Fruit fly (Drosophila melanogaster) whole organism, wandering third instar larva: Measurements from ENCODE around the gene CG18666.

Experiments used
- Abd-B ChIP-seq: fragments of >200 bp; optimal IDR thresholded peaks from 2 replicates; lab custom pipeline; 2017; ENCODE audit warnings: missing biosample characterization, missing genetic modification characterization
- CrebA ChIP-seq: fragments of 200-800 bp; sonication (Bioruptor generic); optimal IDR thresholded peaks from 2 replicates; lab custom pipeline; 2016; ENCODE audit warnings: missing biosample characterization, mild to moderate bottlenecking, missing genetic modification characterization, borderline replicate concordance
- Dfd ChIP-seq: fragments of >200 bp; optimal IDR thresholded peaks from 2 replicates; lab custom pipeline; 2017; ENCODE audit warnings: missing biosample characterization, missing genetic modification characterization
- Dif ChIP-seq: fragments of 200-275, 200-300 bp; sonication (Bioruptor generic); optimal IDR thresholded peaks from 2 replicates; lab custom pipeline; 2018; ENCODE audit warnings: missing biosample characterization, missing genetic modification characterization; ENCODE audit not compliant: partially characterized antibody
- HLH106 ChIP-seq: fragments of 200-800 bp; optimal IDR thresholded peaks from 3 replicates; lab custom pipeline; 2019; ENCODE audit warnings: missing biosample characterization, mild to moderate bottlenecking, missing genetic modification characterization, moderate library complexity
- Hnf4 ChIP-seq: fragments of 200-800 bp; sonication (Bioruptor generic); optimal IDR thresholded peaks from 2 replicates; lab custom pipeline; 2016; ENCODE audit warnings: missing biosample characterization, mild to moderate bottlenecking, missing genetic modification characterization
- Hr83 ChIP-seq: fragments of 200-300 bp; sonication (Bioruptor generic); optimal IDR thresholded peaks from 2 replicates; lab custom pipeline; 2016; ENCODE audit warnings: missing biosample characterization, mild to moderate bottlenecking, missing genetic modification characterization, moderate library complexity; ENCODE audit not compliant: poor library complexity, severe bottlenecking
- Mio ChIP-seq: sonication (Bioruptor generic); optimal IDR thresholded peaks from 2 replicates; lab custom pipeline; 2016; ENCODE audit warnings: missing biosample characterization, missing genetic modification characterization
- Myc ChIP-seq: fragments of >200 bp; optimal IDR thresholded peaks from 2 replicates; lab custom pipeline; 2017
- N ChIP-seq: fragments of >200 bp; optimal IDR thresholded peaks from 2 replicates; lab custom pipeline; 2018; ENCODE audit warnings: missing biosample characterization, missing external identifiers, missing genetic modification characterization
- OdsH ChIP-seq: fragments of 200-800 bp; sonication (Bioruptor generic); optimal IDR thresholded peaks from 2 replicates; lab custom pipeline; 2016; ENCODE audit warnings: missing biosample characterization, mild to moderate bottlenecking, missing genetic modification characterization
- Rel ChIP-seq, 2 experiments: fragments of 200-800 bp; sonication (Bioruptor generic) in 1 of 2; optimal IDR thresholded peaks; 2 replicates in 1 of 2; 3 replicates in 1 of 2; lab custom pipeline; 2016 to 2019; ENCODE audit warnings: mild to moderate bottlenecking in 2 of 2, missing biosample characterization in 2 of 2, missing genetic modification characterization in 2 of 2, moderate library complexity in 1 of 2
- Sp1 ChIP-seq: fragments of 200-800 bp; sonication (Bioruptor generic); optimal IDR thresholded peaks from 3 replicates; lab custom pipeline; 2019; ENCODE audit warnings: missing biosample characterization, mild to moderate bottlenecking, missing genetic modification characterization, moderate library complexity
- Vsx2 ChIP-seq: fragments of 200-300, 225-300 bp; sonication (Bioruptor generic); optimal IDR thresholded peaks from 2 replicates; lab custom pipeline; 2018; ENCODE audit warnings: missing biosample characterization, missing genetic modification characterization; ENCODE audit not compliant: partially characterized antibody
- br ChIP-seq: fragments of 200-800 bp; sonication (Bioruptor generic); optimal IDR thresholded peaks from 2 replicates; lab custom pipeline; 2016; ENCODE audit warnings: missing biosample characterization, missing genetic modification characterization
- brk ChIP-seq: fragments of 200-800 bp; sonication (Bioruptor generic); optimal IDR thresholded peaks from 2 replicates; lab custom pipeline; 2016; ENCODE audit warnings: missing biosample characterization, mild to moderate bottlenecking, missing genetic modification characterization
- dmrt93B ChIP-seq: fragments of 200-800 bp; sonication (Bioruptor generic); optimal IDR thresholded peaks from 2 replicates; lab custom pipeline; 2018; ENCODE audit warnings: missing biosample characterization, mild to moderate bottlenecking, missing genetic modification characterization
- dsf ChIP-seq: sonication (Bioruptor generic); optimal IDR thresholded peaks from 2 replicates; lab custom pipeline; 2016; ENCODE audit warnings: missing biosample characterization, missing genetic modification characterization, borderline replicate concordance
- ey ChIP-seq: fragments of 200-800 bp; sonication (Bioruptor generic); optimal IDR thresholded peaks from 2 replicates; lab custom pipeline; 2016; ENCODE audit warnings: missing biosample characterization, missing genetic modification characterization
- foxo ChIP-seq, 2 experiments: fragments of 200-800 bp; sonication (Bioruptor generic); optimal IDR thresholded peaks; 2 replicates in 1 of 2; 3 replicates in 1 of 2; lab custom pipeline; 2016 to 2017; ENCODE audit warnings: missing biosample characterization in 2 of 2, missing genetic modification characterization in 2 of 2
- fru ChIP-seq: fragments of 200-800 bp; sonication (Bioruptor generic); optimal IDR thresholded peaks from 3 replicates; lab custom pipeline; 2016; ENCODE audit warnings: missing biosample characterization, mild to moderate bottlenecking, missing genetic modification characterization
- h ChIP-seq: fragments of 200-800 bp; sonication (Bioruptor generic); optimal IDR thresholded peaks from 3 replicates; lab custom pipeline; 2016; ENCODE audit warnings: missing biosample characterization, mild to moderate bottlenecking, missing genetic modification characterization
- psq ChIP-seq: fragments of 200-800 bp; sonication (Bioruptor generic); optimal IDR thresholded peaks from 3 replicates; lab custom pipeline; 2017; ENCODE audit warnings: missing biosample characterization, mild to moderate bottlenecking, missing genetic modification characterization, moderate library complexity
- rgr ChIP-seq: fragments of 200-800 bp; sonication (Bioruptor generic); optimal IDR thresholded peaks from 3 replicates; lab custom pipeline; 2016; ENCODE audit warnings: missing biosample characterization, mild to moderate bottlenecking, missing genetic modification characterization
- sage ChIP-seq: fragments of 200-800 bp; sonication (Bioruptor generic); optimal IDR thresholded peaks from 2 replicates; lab custom pipeline; 2016; ENCODE audit warnings: missing biosample characterization, mild to moderate bottlenecking, missing genetic modification characterization
- sv ChIP-seq: fragments of 200-800 bp; sonication (Bioruptor generic); optimal IDR thresholded peaks from 3 replicates; lab custom pipeline; 2016; ENCODE audit warnings: missing biosample characterization, missing genetic modification characterization
- tai ChIP-seq: sonication (Bioruptor generic); optimal IDR thresholded peaks from 2 replicates; lab custom pipeline; 2016; ENCODE audit warnings: missing biosample characterization, missing genetic modification characterization
- woc ChIP-seq: sonication (Bioruptor generic); optimal IDR thresholded peaks from 2 replicates; lab custom pipeline; 2016; ENCODE audit warnings: missing biosample characterization, mild to moderate bottlenecking, missing genetic modification characterization

Gene CG18666

dm6 chr2L:11034495-11034894, at the start of gene CG18666:
Gene CG18666, plus strand, starts transcription at chr2L:11034795.
- no peak for TF ChIP-seq Mio
- TF ChIP-seq h (GFP tag; lab: Kevin White, UChicago) = no peak
- TF ChIP-seq Rel (GFP tag; optimal IDR thresholded peaks at IDR 0.05; lab: Kevin White, UChicago) = no peak
- TF ChIP-seq Rel (tag; optimal IDR thresholded peaks at IDR 0.05; lab: Kevin White, UChicago) = no peak
- no peak for TF ChIP-seq OdsH (GFP tag; lab: Kevin White, UChicago)
- no peak for TF ChIP-seq Hnf4 (GFP tag; lab: Kevin White, UChicago)
- TF ChIP-seq dsf (GFP tag; lab: Kevin White, UChicago) = no peak
- TF ChIP-seq HLH106 = no peak
- TF ChIP-seq dmrt93B = no peak
- no peak for TF ChIP-seq N (GFP tag; lab: Kevin White, UChicago)
- no peak for TF ChIP-seq psq
- no peak for TF ChIP-seq sage
- no peak for TF ChIP-seq CrebA

DNA sequence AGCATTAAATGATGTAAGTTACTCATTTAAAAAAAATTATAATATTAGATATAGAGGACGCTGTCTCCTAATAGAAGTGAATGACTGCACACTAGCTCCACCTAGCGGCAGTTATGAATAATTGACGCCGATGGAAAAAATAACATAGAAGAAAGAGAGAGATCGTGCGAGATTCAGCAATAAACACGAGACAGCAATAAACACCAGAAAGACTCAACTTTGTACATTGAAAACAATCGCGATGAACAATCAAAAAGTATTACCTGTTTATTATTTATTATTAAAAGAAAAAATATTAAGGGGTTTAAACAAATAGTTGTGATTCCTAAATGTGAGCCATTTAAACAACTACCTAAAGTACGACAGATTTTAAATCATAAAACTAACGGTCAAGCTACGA, 48.5 kb upstream of the CG18666 start:
- no peak for TF ChIP-seq CrebA
- TF ChIP-seq br = no peak
- no peak for TF ChIP-seq h (GFP tag; lab: Kevin White, UChicago)
- TF ChIP-seq foxo (GFP tag; optimal IDR thresholded peaks at IDR 0.05; lab: Kevin White, UChicago) = peak in 1 of 2 experiments; percentile 15
- TF ChIP-seq Myc (lab: Kevin White, UChicago) = peak; percentile 29
- no peak for TF ChIP-seq ey

DNA sequence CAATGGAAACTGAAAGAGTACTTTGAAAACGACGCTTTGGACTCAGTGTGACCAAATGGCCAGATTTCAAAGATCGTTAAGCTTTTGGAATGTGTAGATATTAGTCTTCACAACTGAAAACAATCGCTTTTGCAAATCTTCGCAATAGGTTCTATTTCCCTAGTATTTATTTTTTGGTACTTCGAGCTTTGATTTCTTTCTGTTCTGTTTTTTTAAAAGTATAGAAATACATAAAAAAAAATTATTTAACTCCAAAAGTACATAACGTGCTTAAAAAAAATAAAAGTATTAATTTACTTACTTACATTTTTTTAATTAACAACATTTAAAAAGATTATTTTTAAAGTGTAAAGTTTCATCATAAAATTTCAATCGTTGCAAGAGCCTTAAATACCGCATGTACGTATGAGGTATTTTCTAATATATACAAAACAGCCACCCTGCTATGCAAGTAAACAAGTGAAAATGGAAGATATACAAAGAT, 47.2 kb upstream of the CG18666 start, which contains the start of the genes piwi and CG12253:
Gene piwi, minus strand, starts transcription at position 51 of the 484 bp plus-strand sequence.
Gene CG12253, plus strand, starts transcription at position 437 of the 484 bp plus-strand sequence.
- no peak for TF ChIP-seq N (GFP tag; lab: Kevin White, UChicago)
- no peak for TF ChIP-seq foxo (GFP tag; optimal IDR thresholded peaks at IDR 0.05; lab: Kevin White, UChicago)
- TF ChIP-seq sv (GFP tag; lab: Kevin White, UChicago) = peak; percentile 50
- TF ChIP-seq CrebA = no peak
- no peak for TF ChIP-seq HLH106
- TF ChIP-seq fru (GFP tag; lab: Kevin White, UChicago) = no peak
- TF ChIP-seq br = no peak
- no peak for TF ChIP-seq Mio
- peak; percentile 49 for TF ChIP-seq psq
- TF ChIP-seq Dfd (GFP tag; lab: Kevin White, UChicago) = no peak
- TF ChIP-seq dsf (GFP tag; lab: Kevin White, UChicago) = no peak
- peak; percentile 67 for TF ChIP-seq brk (GFP tag; lab: Kevin White, UChicago)
- TF ChIP-seq Rel (GFP tag; optimal IDR thresholded peaks at IDR 0.05; lab: Kevin White, UChicago) = no peak
- peak; percentile 47 for TF ChIP-seq Rel (tag; optimal IDR thresholded peaks at IDR 0.05; lab: Kevin White, UChicago)
- TF ChIP-seq Dif (GFP tag; lab: Kevin White, UChicago) = peak; percentile 61
- TF ChIP-seq Vsx2 (GFP tag; lab: Kevin White, UChicago) = peak; percentile 93
- TF ChIP-seq OdsH (GFP tag; lab: Kevin White, UChicago) = peak; percentile 50
- peak; percentile 28 for TF ChIP-seq woc (GFP tag; lab: Kevin White, UChicago)
- TF ChIP-seq Sp1 = no peak
- TF ChIP-seq rgr (GFP tag; lab: Kevin White, UChicago) = no peak
- peak; percentile 57 for TF ChIP-seq tai (GFP tag; lab: Kevin White, UChicago)
- TF ChIP-seq ey = peak; percentile 44

- no peak for TF ChIP-seq Hnf4 (GFP tag; lab: Kevin White, UChicago)
- no peak for TF ChIP-seq Vsx2 (GFP tag; lab: Kevin White, UChicago)
- no peak for TF ChIP-seq Abd-B (GFP tag; lab: Kevin White, UChicago)
- TF ChIP-seq fru (GFP tag; lab: Kevin White, UChicago) = no peak
- no peak for TF ChIP-seq sv (GFP tag; lab: Kevin White, UChicago)
- no peak for TF ChIP-seq ey
- TF ChIP-seq h (GFP tag; lab: Kevin White, UChicago) = no peak
- TF ChIP-seq OdsH (GFP tag; lab: Kevin White, UChicago) = no peak
- TF ChIP-seq N (GFP tag; lab: Kevin White, UChicago) = no peak
- no peak for TF ChIP-seq psq
Observed at dm6 chr2L:10988026-10988425, 46.6 kb upstream of the CG18666 start.

- no peak for TF ChIP-seq Dif (GFP tag; lab: Kevin White, UChicago)
- TF ChIP-seq Myc (lab: Kevin White, UChicago) = peak; percentile 22
- peak; percentile 68 for TF ChIP-seq Hr83 (GFP tag; lab: Kevin White, UChicago)
- peak; percentile 45 for TF ChIP-seq woc (GFP tag; lab: Kevin White, UChicago)
- no peak for TF ChIP-seq N (GFP tag; lab: Kevin White, UChicago)
- peak; percentile 57 for TF ChIP-seq tai (GFP tag; lab: Kevin White, UChicago)
- TF ChIP-seq brk (GFP tag; lab: Kevin White, UChicago) = peak; percentile 58
- TF ChIP-seq sage = peak; percentile 18
- no peak for TF ChIP-seq Rel (GFP tag; optimal IDR thresholded peaks at IDR 0.05; lab: Kevin White, UChicago)
- TF ChIP-seq Rel (tag; optimal IDR thresholded peaks at IDR 0.05; lab: Kevin White, UChicago) = peak; percentile 100
- peak; percentile 17 for TF ChIP-seq sv (GFP tag; lab: Kevin White, UChicago)
- TF ChIP-seq Hnf4 (GFP tag; lab: Kevin White, UChicago) = peak; percentile 68
Observed at dm6 chr2L:10989162-10989561, 45.4 kb upstream of the CG18666 start, which contains the start of gene TTLL4A. Gene TTLL4A, plus strand, starts transcription at chr2L:10989401.
